Fruit fly (Drosophila melanogaster) whole organism, wandering third instar larva: ENCODE measurements around the gene CG13287.

Source experiments
- Abd-B ChIP-seq: fragments of >200 bp; optimal IDR thresholded peaks from 2 replicates; lab custom pipeline; 2017; ENCODE audit warnings: missing biosample characterization, missing genetic modification characterization
- Hnf4 ChIP-seq: fragments of 200-800 bp; sonication (Bioruptor generic); optimal IDR thresholded peaks from 2 replicates; lab custom pipeline; 2016; ENCODE audit warnings: missing biosample characterization, mild to moderate bottlenecking, missing genetic modification characterization
- Hr78 ChIP-seq: fragments of >200 bp; optimal IDR thresholded peaks from 2 replicates; lab custom pipeline; 2017; ENCODE audit warnings: missing biosample characterization, missing genetic modification characterization
- Hr83 ChIP-seq: fragments of 200-300 bp; sonication (Bioruptor generic); optimal IDR thresholded peaks from 2 replicates; lab custom pipeline; 2016; ENCODE audit warnings: missing biosample characterization, mild to moderate bottlenecking, missing genetic modification characterization, moderate library complexity; ENCODE audit not compliant: poor library complexity, severe bottlenecking
- Jra ChIP-seq: sonication (Bioruptor generic); optimal IDR thresholded peaks from 2 replicates; lab custom pipeline; 2016; ENCODE audit warnings: missing biosample characterization, missing genetic modification characterization
- Myc ChIP-seq: fragments of >200 bp; optimal IDR thresholded peaks from 2 replicates; lab custom pipeline; 2017
- brk ChIP-seq: fragments of 200-800 bp; sonication (Bioruptor generic); optimal IDR thresholded peaks from 2 replicates; lab custom pipeline; 2016; ENCODE audit warnings: missing biosample characterization, mild to moderate bottlenecking, missing genetic modification characterization
- dl ChIP-seq, 2 experiments: fragments of 175-275, 200-275 bp in 1 of 2; fragments of 200-275 bp in 1 of 2; sonication (Bioruptor generic); optimal IDR thresholded peaks; lab custom pipeline; 2018; ENCODE audit warnings: mild to moderate bottlenecking in 2 of 2, missing biosample characterization in 2 of 2, missing genetic modification characterization in 2 of 2, moderate library complexity in 2 of 2; ENCODE audit not compliant: partially characterized antibody in 2 of 2, insufficient read depth in 1 of 2
- dsf ChIP-seq: sonication (Bioruptor generic); optimal IDR thresholded peaks from 2 replicates; lab custom pipeline; 2016; ENCODE audit warnings: missing biosample characterization, missing genetic modification characterization, borderline replicate concordance
- fru ChIP-seq: fragments of 200-800 bp; sonication (Bioruptor generic); optimal IDR thresholded peaks from 3 replicates; lab custom pipeline; 2016; ENCODE audit warnings: missing biosample characterization, mild to moderate bottlenecking, missing genetic modification characterization
- pan ChIP-seq: fragments of >200 bp; optimal IDR thresholded peaks from 2 replicates; lab custom pipeline; 2017
- psq ChIP-seq: fragments of 200-800 bp; sonication (Bioruptor generic); optimal IDR thresholded peaks from 3 replicates; lab custom pipeline; 2017; ENCODE audit warnings: missing biosample characterization, mild to moderate bottlenecking, missing genetic modification characterization, moderate library complexity
- rgr ChIP-seq: fragments of 200-800 bp; sonication (Bioruptor generic); optimal IDR thresholded peaks from 3 replicates; lab custom pipeline; 2016; ENCODE audit warnings: missing biosample characterization, mild to moderate bottlenecking, missing genetic modification characterization
- sage ChIP-seq: fragments of 200-800 bp; sonication (Bioruptor generic); optimal IDR thresholded peaks from 2 replicates; lab custom pipeline; 2016; ENCODE audit warnings: missing biosample characterization, mild to moderate bottlenecking, missing genetic modification characterization

- no peak for TF ChIP-seq brk (GFP tag; lab: Kevin White, UChicago)
- TF ChIP-seq Abd-B (GFP tag; lab: Kevin White, UChicago), result no peak
- TF ChIP-seq Jra (GFP tag; lab: Kevin White, UChicago), result no peak
- TF ChIP-seq Hnf4 (GFP tag; lab: Kevin White, UChicago), result no peak
- TF ChIP-seq pan (lab: Kevin White, UChicago), result no peak
- TF ChIP-seq sage, result no peak
- no peak for TF ChIP-seq fru
- no peak for TF ChIP-seq dsf
- no peak for TF ChIP-seq psq (GFP tag; lab: Kevin White, UChicago)
- TF ChIP-seq Hr78 (GFP tag; lab: Kevin White, UChicago), result no peak
- no peak for TF ChIP-seq rgr (GFP tag; lab: Kevin White, UChicago)
- TF ChIP-seq dl (GFP tag; optimal IDR thresholded peaks at IDR 0.05; lab: Kevin White, UChicago; ENCODE audit: insufficient read depth in 1 of 2, partially characterized antibody in 2 of 2), result no peak
- TF ChIP-seq Hr83 (GFP tag; lab: Kevin White, UChicago), result no peak
- no peak for TF ChIP-seq Myc (lab: Kevin White, UChicago)
Observed at dm6 chr3L:5884735-5885134, 2.6 kb downstream of the CG13287 start.
